Worm (Caenorhabditis elegans): ENCODE results near the gene H20E11.3.

- no peak for TF ChIP-seq fkh-10 (GFP tag; optimal IDR thresholded peaks at IDR 0.05)
- TF ChIP-seq ces-1 (GFP tag; optimal IDR thresholded peaks at IDR 0.05) = no peak
- TF ChIP-seq alr-1 (tag; optimal IDR thresholded peaks at IDR 0.05; ENCODE audit: borderline replicate concordance) = no peak
Measured at ce11 chrIV:6811808-6812207, 12.8 kb upstream of the H20E11.3 start, which contains the start of gene ceh-48.

Data from whole organism, L1 larva.